Fruit fly (Drosophila melanogaster): ENCODE data around the gene CG13126.

CG13126 gene

DNA sequence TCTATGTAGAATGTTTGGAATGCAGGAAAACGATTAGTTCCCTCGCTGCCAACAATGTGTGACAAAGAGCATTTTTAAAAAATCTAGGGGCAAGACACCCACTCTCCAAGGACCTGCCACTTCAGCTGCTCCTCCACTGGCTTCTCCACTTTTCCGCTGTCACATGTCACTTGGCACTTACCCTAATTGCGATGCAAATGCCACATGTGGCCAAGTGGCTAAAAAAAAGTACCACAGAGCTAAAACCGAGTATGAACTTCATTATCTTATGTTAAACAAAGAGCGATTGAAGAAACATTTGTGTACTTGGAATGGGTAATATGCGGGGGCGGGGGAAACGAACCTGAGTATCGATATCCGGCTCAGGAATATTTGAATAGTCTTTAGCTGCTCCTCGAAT, 35.3 kb upstream of the CG13126 start:
- TF ChIP-seq Clk (GFP tag; optimal IDR thresholded peaks at IDR 0.05) = no peak

DNA sequence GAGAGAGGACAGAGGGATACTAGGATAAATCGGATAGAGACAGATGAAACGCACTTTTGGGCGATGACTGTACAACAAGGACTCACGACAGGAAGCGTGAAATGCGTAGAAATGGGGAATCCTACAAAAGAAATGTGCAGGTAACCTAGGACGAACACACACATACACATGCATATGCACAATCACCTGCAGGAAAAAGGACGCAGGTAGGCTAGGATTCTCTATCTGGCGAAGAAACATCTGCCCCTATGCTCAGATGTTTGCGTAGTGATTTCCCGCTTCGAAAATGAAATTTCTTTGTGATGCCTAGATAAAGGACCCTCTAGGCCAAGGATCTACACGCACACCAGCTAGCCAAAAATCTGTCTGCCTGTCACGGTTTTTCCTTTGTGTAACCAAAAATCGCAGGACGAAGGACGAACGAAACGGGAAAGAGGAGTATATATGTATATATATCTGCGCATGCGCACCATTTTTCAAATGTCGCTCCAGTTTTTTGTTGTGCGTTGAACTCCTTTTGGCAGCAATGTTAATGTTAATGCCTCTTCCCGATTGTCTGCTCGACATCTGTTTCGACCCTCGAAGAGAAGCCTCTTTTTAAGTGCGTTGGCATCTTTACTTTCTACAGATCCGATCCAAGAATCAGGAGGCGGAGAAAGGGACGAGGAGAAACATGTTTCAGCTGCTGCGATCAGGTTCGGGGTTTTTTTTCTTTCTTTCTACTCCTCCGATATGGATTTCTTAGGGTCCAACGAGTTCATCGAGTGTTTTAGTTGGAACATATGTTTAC, 34.4 kb upstream of the CG13126 start:
- TF ChIP-seq CG7045 (GFP tag; optimal IDR thresholded peaks at IDR 0.05) (no peak), Crg-1 (GFP tag; optimal IDR thresholded peaks at IDR 0.05) (no peak), cic (GFP tag; optimal IDR thresholded peaks at IDR 0.05) (no peak), toe (GFP tag; optimal IDR thresholded peaks at IDR 0.05) (no peak), CG5204 (GFP tag; optimal IDR thresholded peaks at IDR 0.05) (no peak), Clk (GFP tag; optimal IDR thresholded peaks at IDR 0.05) (no peak), cnc (optimal IDR thresholded peaks at IDR 0.05) (no peak)

DNA sequence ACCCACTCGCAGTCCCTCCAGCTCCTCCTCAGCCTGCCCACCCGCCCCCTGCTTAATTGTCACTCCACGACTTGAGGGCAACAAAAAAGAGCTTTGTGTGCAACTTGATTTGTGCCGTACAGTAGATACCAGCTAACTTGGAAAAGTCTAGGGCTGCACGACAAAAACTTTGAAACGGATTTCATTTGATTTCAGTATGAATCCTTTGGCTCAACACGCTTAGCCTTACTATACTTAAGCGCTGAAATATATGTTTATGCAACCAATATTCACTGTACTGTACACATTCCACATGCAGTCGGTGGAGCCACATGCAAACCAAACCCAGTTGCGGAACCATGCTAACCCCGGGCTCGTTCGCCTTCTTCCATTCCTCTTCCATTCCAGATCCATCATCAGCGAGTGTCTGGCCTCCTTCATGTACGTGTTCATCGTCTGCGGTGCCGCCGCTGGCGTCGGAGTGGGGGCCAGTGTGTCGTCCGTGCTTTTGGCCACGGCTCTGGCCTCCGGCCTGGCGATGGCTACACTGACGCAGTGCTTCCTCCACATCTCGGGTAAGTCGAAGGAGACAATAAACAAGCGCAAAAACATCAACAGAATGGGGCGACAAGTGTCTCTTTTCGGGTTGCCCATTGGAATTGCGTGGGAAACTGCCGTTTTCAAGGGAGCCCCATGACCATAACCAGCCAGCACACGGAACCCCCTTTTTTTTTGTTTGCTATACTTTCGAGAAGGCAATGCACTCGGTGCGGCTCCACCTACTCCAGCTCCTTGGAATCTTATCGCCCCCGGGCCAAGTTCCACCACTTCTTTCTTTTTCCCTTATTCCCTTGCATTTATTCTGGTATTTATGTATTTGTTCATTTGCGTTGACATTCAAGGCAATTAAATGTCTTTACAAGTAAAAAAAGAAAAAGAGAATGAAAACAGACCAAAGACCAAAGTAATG, 32.7 kb upstream of the CG13126 start:
- TF ChIP-seq Clk (GFP tag; optimal IDR thresholded peaks at IDR 0.05) (no peak), tj (GFP tag; optimal IDR thresholded peaks at IDR 0.05) (peak; percentile 34), CG7101 (tag; optimal IDR thresholded peaks at IDR 0.05) (no peak), CG12768 (GFP tag; optimal IDR thresholded peaks at IDR 0.05) (no peak), toe (GFP tag; optimal IDR thresholded peaks at IDR 0.05) (no peak), cic (GFP tag; optimal IDR thresholded peaks at IDR 0.05) (no peak), CG33017 (tag; optimal IDR thresholded peaks at IDR 0.05) (no peak), Hr96 (GFP tag; optimal IDR thresholded peaks at IDR 0.05) (no peak), pad (GFP tag; optimal IDR thresholded peaks at IDR 0.05) (peak; percentile 12), Mnt (GFP tag; optimal IDR thresholded peaks at IDR 0.05) (no peak), bab1 (GFP tag; optimal IDR thresholded peaks at IDR 0.05) (peak; percentile 71), CG14711 (tag; optimal IDR thresholded peaks at IDR 0.05) (no peak), kay (GFP tag; ENCODE audit: borderline replicate concordance) (no peak), CG5204 (GFP tag; optimal IDR thresholded peaks at IDR 0.05) (no peak), CG7045 (GFP tag; optimal IDR thresholded peaks at IDR 0.05) (no peak), cnc (optimal IDR thresholded peaks at IDR 0.05) (no peak), CG11617 (GFP tag; optimal IDR thresholded peaks at IDR 0.05) (no peak), CG1620 (GFP tag; optimal IDR thresholded peaks at IDR 0.05) (no peak), Crg-1 (GFP tag; optimal IDR thresholded peaks at IDR 0.05) (no peak), ovo (GFP tag; optimal IDR thresholded peaks at IDR 0.05) (no peak)

- TF ChIP-seq CG12768 (GFP tag; optimal IDR thresholded peaks at IDR 0.05) = peak; percentile 39
- TF ChIP-seq pad (GFP tag; optimal IDR thresholded peaks at IDR 0.05) = no peak
Observed at dm6 chr2L:9984078-9984772, 30.2 kb upstream of the CG13126 start, which contains the start of gene bib. bib (plus strand) TSS chr2L:9984645.

dm6 chr2L:9982516-9982915, 28.5 kb upstream of the CG13126 start:
- TF ChIP-seq Hr96 (GFP tag; optimal IDR thresholded peaks at IDR 0.05) (no peak), CG12768 (GFP tag; optimal IDR thresholded peaks at IDR 0.05) (no peak), Clk (GFP tag; optimal IDR thresholded peaks at IDR 0.05) (no peak), CG14711 (tag; optimal IDR thresholded peaks at IDR 0.05) (no peak), Crg-1 (GFP tag; optimal IDR thresholded peaks at IDR 0.05) (no peak), CG7101 (tag; optimal IDR thresholded peaks at IDR 0.05) (no peak), tj (GFP tag; optimal IDR thresholded peaks at IDR 0.05) (no peak), cnc (optimal IDR thresholded peaks at IDR 0.05) (no peak), CG7045 (GFP tag; optimal IDR thresholded peaks at IDR 0.05) (no peak), kay (GFP tag; ENCODE audit: borderline replicate concordance) (no peak), Mnt (GFP tag; optimal IDR thresholded peaks at IDR 0.05) (no peak), cic (GFP tag; optimal IDR thresholded peaks at IDR 0.05) (no peak), CG33017 (tag; optimal IDR thresholded peaks at IDR 0.05) (no peak), ovo (GFP tag; optimal IDR thresholded peaks at IDR 0.05) (no peak), toe (GFP tag; optimal IDR thresholded peaks at IDR 0.05) (no peak), pad (GFP tag; optimal IDR thresholded peaks at IDR 0.05) (no peak), bab1 (GFP tag; optimal IDR thresholded peaks at IDR 0.05) (no peak)

DNA sequence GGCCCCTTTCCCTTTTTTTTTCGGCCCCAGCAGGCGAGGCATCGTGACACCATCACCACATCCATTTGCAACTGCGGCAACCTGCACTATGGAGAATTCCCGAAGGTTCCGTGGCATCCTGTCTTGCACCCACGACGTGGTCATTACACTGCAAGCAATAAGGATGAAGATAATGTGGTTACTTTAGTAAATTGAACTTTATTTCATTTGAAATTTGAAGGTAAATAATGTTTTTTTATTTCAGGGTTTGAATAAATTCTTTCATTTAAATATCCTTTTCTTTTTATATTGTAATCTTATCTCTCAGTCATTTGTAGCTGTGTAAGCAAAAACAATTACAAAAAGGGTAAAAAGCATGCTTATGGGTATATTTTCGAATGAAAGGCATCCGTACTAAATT, 27.8 kb upstream of the CG13126 start:
- TF ChIP-seq CG14711 (tag; optimal IDR thresholded peaks at IDR 0.05) = no peak
- TF ChIP-seq CG11617 (GFP tag; optimal IDR thresholded peaks at IDR 0.05) = no peak
- no peak for TF ChIP-seq toe (GFP tag; optimal IDR thresholded peaks at IDR 0.05)
- no peak for TF ChIP-seq Crg-1 (GFP tag; optimal IDR thresholded peaks at IDR 0.05)
- no peak for TF ChIP-seq Clk (GFP tag; optimal IDR thresholded peaks at IDR 0.05)
- no peak for TF ChIP-seq CG7101 (tag; optimal IDR thresholded peaks at IDR 0.05)
- no peak for TF ChIP-seq tj (GFP tag; optimal IDR thresholded peaks at IDR 0.05)
- no peak for TF ChIP-seq cic (GFP tag; optimal IDR thresholded peaks at IDR 0.05)
- TF ChIP-seq CG1620 (GFP tag; optimal IDR thresholded peaks at IDR 0.05) = no peak
- no peak for TF ChIP-seq CG12768 (GFP tag; optimal IDR thresholded peaks at IDR 0.05)
- no peak for TF ChIP-seq Mnt (GFP tag; optimal IDR thresholded peaks at IDR 0.05)
- no peak for TF ChIP-seq kay (GFP tag; ENCODE audit: borderline replicate concordance)
- TF ChIP-seq CG7045 (GFP tag; optimal IDR thresholded peaks at IDR 0.05) = no peak
- no peak for TF ChIP-seq cnc (optimal IDR thresholded peaks at IDR 0.05)
- TF ChIP-seq pad (GFP tag; optimal IDR thresholded peaks at IDR 0.05) = no peak
- TF ChIP-seq CG33017 (tag; optimal IDR thresholded peaks at IDR 0.05) = no peak
- no peak for TF ChIP-seq CG5204 (GFP tag; optimal IDR thresholded peaks at IDR 0.05)
- TF ChIP-seq Hr96 (GFP tag; optimal IDR thresholded peaks at IDR 0.05) = no peak
- TF ChIP-seq ovo (GFP tag; optimal IDR thresholded peaks at IDR 0.05) = no peak
- no peak for TF ChIP-seq bab1 (GFP tag; optimal IDR thresholded peaks at IDR 0.05)
